Fruit fly (Drosophila melanogaster): ENCODE results near the gene CG5078.

Gene CG5078

dm6 chr3L:20508136-20508635 is 2.4 kb downstream of the CG5078 start (continued):
- TF ChIP-seq CG30020 (tag; optimal IDR thresholded peaks at IDR 0.05) (peak; percentile 49), repo (GFP tag; optimal IDR thresholded peaks at IDR 0.05) (peak; percentile 79), cad (GFP tag; optimal IDR thresholded peaks at IDR 0.05) (no peak), E2f2 (GFP tag; IDR thresholded peaks at IDR 0.05) (peak; percentile 65; the same call in 1 of the 2 replicates), CG17802 (tag; optimal IDR thresholded peaks at IDR 0.05) (peak; percentile 64), CG13894 (tag; optimal IDR thresholded peaks at IDR 0.05) (peak; percentile 97), dimm (GFP tag; IDR thresholded peaks at IDR 0.05) (peak; percentile 62), vvl (GFP tag; IDR thresholded peaks at IDR 0.05) (peak; percentile 96), CG14860 (GFP tag; IDR thresholded peaks at IDR 0.05; ENCODE audit: partially characterized antibody) (no peak; the same call in 2 of the 3 replicates), CG2875 (GFP tag; optimal IDR thresholded peaks at IDR 0.05) (peak; percentile 69), aop (GFP tag; IDR thresholded peaks at IDR 0.05) (no peak), CG12104 (GFP tag; optimal IDR thresholded peaks at IDR 0.05) (peak; percentile 92), CG6175 (GFP tag; IDR thresholded peaks at IDR 0.05) (no peak; the same call in 1 of the 3 replicates), nerfin-2 (GFP tag; IDR thresholded peaks at IDR 0.05; ENCODE audit: partially characterized antibody) (peak; percentile 42; the same call in 1 of the 2 replicates), CHES-1-like (GFP tag; optimal IDR thresholded peaks at IDR 0.05) (peak; percentile 94), run (tag; optimal IDR thresholded peaks at IDR 0.05) (peak; percentile 73), al (GFP tag; IDR thresholded peaks at IDR 0.05) (peak; percentile 95), CG14965 (GFP tag; optimal IDR thresholded peaks at IDR 0.05; ENCODE audit: borderline replicate concordance) (peak; percentile 21), nau (GFP tag; optimal IDR thresholded peaks at IDR 0.05) (peak; percentile 89), unc-4 (GFP tag; IDR thresholded peaks at IDR 0.05; ENCODE audit: partially characterized antibody) (peak; percentile 39; the same call in 1 of the 2 replicates), Hey (tag; optimal IDR thresholded peaks at IDR 0.05) (peak; percentile 78), cg (GFP tag; optimal IDR thresholded peaks at IDR 0.05) (no peak), NC2β (GFP tag; optimal IDR thresholded peaks at IDR 0.05) (peak; percentile 82), Lim3 (GFP tag; IDR thresholded peaks at IDR 0.05) (0 out of 2 replicates have a peak, but pooled peaks have one; percentile 46), CG9797 (GFP tag; optimal IDR thresholded peaks at IDR 0.05) (peak; percentile 2), CG13775 (GFP tag; optimal IDR thresholded peaks at IDR 0.05) (peak; percentile 89), CG17361 (GFP tag; IDR thresholded peaks at IDR 0.05) (peak; percentile 93), CG11456 (GFP tag; IDR thresholded peaks at IDR 0.05) (peak; percentile 97), CG10209 (GFP tag; optimal IDR thresholded peaks at IDR 0.05) (peak; percentile 94), sna (GFP tag; IDR thresholded peaks at IDR 0.05; ENCODE audit: partially characterized antibody) (no peak), CG1602 (GFP tag; optimal IDR thresholded peaks at IDR 0.05) (peak; percentile 89), inv (GFP tag; IDR thresholded peaks at IDR 0.05; ENCODE audit: partially characterized antibody) (peak; percentile 76), ro (GFP tag; IDR thresholded peaks at IDR 0.05) (peak; percentile 72; the same call in 1 of the 2 replicates), vnd (GFP tag; IDR thresholded peaks at IDR 0.05; ENCODE audit: partially characterized antibody) (no peak), amos (GFP tag; IDR thresholded peaks at IDR 0.05; ENCODE audit: partially characterized antibody) (peak; percentile 59; the same call in 1 of the 2 replicates), CG2889 (GFP tag; IDR thresholded peaks at IDR 0.05) (peak; percentile 85), crc (GFP tag; optimal IDR thresholded peaks at IDR 0.05) (peak; percentile 92), Meics (GFP tag; optimal IDR thresholded peaks at IDR 0.05) (peak; percentile 96), CG8388 (GFP tag; optimal IDR thresholded peaks at IDR 0.05) (peak; percentile 71), MBD-R2 (GFP tag; IDR thresholded peaks at IDR 0.05) (peak; percentile 87), Nf-YC (tag; optimal IDR thresholded peaks at IDR 0.05) (peak; percentile 74), z (GFP tag; IDR thresholded peaks at IDR 0.05) (no peak), ato (GFP tag; IDR thresholded peaks at IDR 0.05; ENCODE audit: partially characterized antibody) (no peak), Ravus (GFP tag; IDR thresholded peaks at IDR 0.05) (peak; percentile 81), CG9609 (GFP tag; optimal IDR thresholded peaks at IDR 0.05) (peak; percentile 91), CG13424 (tag; optimal IDR thresholded peaks at IDR 0.05) (peak; percentile 90), zfh2 (GFP tag; optimal IDR thresholded peaks at IDR 0.05) (peak; percentile 97), slp2 (GFP tag; optimal IDR thresholded peaks at IDR 0.05) (peak; percentile 88), phol (tag; optimal IDR thresholded peaks at IDR 0.05) (peak; percentile 87)
